Fruit fly (Drosophila melanogaster) whole organism, prepupa: ENCODE measurements around the gene Crys.

Experiments used
- Blimp-1 ChIP-seq: fragments of 200-800 bp; sonication (Bioruptor generic); optimal IDR thresholded peaks from 3 replicates; lab custom pipeline; 2017; ENCODE audit warnings: missing biosample characterization, missing genetic modification characterization, mild to moderate bottlenecking, moderate library complexity, missing genetic modification reagents
- CG10631 ChIP-seq: fragments of 200-800 bp; sonication (Bioruptor generic); optimal IDR thresholded peaks from 2 replicates; lab custom pipeline; 2016; ENCODE audit warnings: missing biosample characterization, missing genetic modification characterization
- CG11294 ChIP-seq: fragments of 200-800 bp; sonication (Bioruptor generic); IDR thresholded peaks from 2 replicates; pipeline ENCODE4 v1.3.6; 2022; ENCODE audit warnings: missing biosample characterization, missing genetic modification characterization
- CG15336 ChIP-seq: fragments of 200-800 bp; sonication (Bioruptor generic); IDR thresholded peaks from 2 replicates; pipeline ENCODE4 v1.3.6; 2022; ENCODE audit warnings: missing biosample characterization, missing genetic modification characterization
- CG16779 ChIP-seq: fragments of 200-800 bp; sonication (Bioruptor generic); optimal IDR thresholded peaks from 3 replicates; lab custom pipeline; 2017; ENCODE audit warnings: missing biosample characterization, mild to moderate bottlenecking, missing genetic modification characterization
- CG3032 ChIP-seq: fragments of 200-800 bp; optimal IDR thresholded peaks from 2 replicates; lab custom pipeline; 2019; ENCODE audit warnings: missing biosample characterization, mild to moderate bottlenecking, missing genetic modification characterization, moderate library complexity
- CG31627 ChIP-seq: fragments of 200-800 bp; sonication (Bioruptor generic); optimal IDR thresholded peaks from 3 replicates; lab custom pipeline; 2016; ENCODE audit warnings: missing biosample characterization, missing genetic modification characterization
- CG32006 ChIP-seq: fragments of 200-800 bp; sonication (Bioruptor generic); optimal IDR thresholded peaks from 3 replicates; lab custom pipeline; 2017; ENCODE audit warnings: missing biosample characterization, mild to moderate bottlenecking, missing genetic modification characterization
- CG6276 ChIP-seq: fragments of 200-800 bp; sonication (Bioruptor generic); optimal IDR thresholded peaks from 2 replicates; lab custom pipeline; 2017; ENCODE audit warnings: missing biosample characterization, mild to moderate bottlenecking, missing genetic modification characterization
- CG6808 ChIP-seq: fragments of 200-800 bp; sonication (Bioruptor generic); optimal IDR thresholded peaks from 3 replicates; lab custom pipeline; 2017; ENCODE audit warnings: missing biosample characterization, missing genetic modification characterization, mild to moderate bottlenecking, moderate library complexity, missing genetic modification reagents
- CG6854 ChIP-seq: fragments of 200-800 bp; sonication (Bioruptor generic); optimal IDR thresholded peaks from 2 replicates; lab custom pipeline; 2017; ENCODE audit warnings: missing biosample characterization, mild to moderate bottlenecking, missing genetic modification characterization
- CG7368 ChIP-seq: fragments of 200-800 bp; sonication (Bioruptor generic); optimal IDR thresholded peaks from 3 replicates; lab custom pipeline; 2016; ENCODE audit warnings: missing biosample characterization, missing genetic modification characterization
- CG8119 ChIP-seq: fragments of 200-800 bp; sonication (Bioruptor generic); IDR thresholded peaks from 3 replicates; pipeline ENCODE4 v1.3.6; 2022; ENCODE audit warnings: missing biosample characterization, missing genetic modification characterization
- Eip78C ChIP-seq: fragments of 200-800 bp; sonication (Bioruptor generic); peaks from one replicate; lab custom pipeline; 2016; ENCODE audit warnings: missing biosample characterization, missing genetic modification characterization
- Ets21C ChIP-seq: fragments of 200-800 bp; sonication (Bioruptor generic); optimal IDR thresholded peaks from 3 replicates; lab custom pipeline; 2016; ENCODE audit warnings: missing biosample characterization, missing genetic modification characterization
- Ets96B ChIP-seq: fragments of 200-800 bp; optimal IDR thresholded peaks from 2 replicates; lab custom pipeline; 2019; ENCODE audit warnings: missing biosample characterization, mild to moderate bottlenecking, missing genetic modification characterization, moderate library complexity
- Hr38 ChIP-seq: sonication (Bioruptor generic); optimal IDR thresholded peaks from 2 replicates; lab custom pipeline; 2016; ENCODE audit warnings: missing biosample characterization, missing genetic modification characterization
- Hr39 ChIP-seq: fragments of 200-800 bp; sonication (Bioruptor generic); optimal IDR thresholded peaks from 2 replicates; lab custom pipeline; 2016; ENCODE audit warnings: missing biosample characterization, missing genetic modification characterization
- Hr4 ChIP-seq: fragments of 200-800 bp; sonication (Bioruptor generic); optimal IDR thresholded peaks from 3 replicates; lab custom pipeline; 2016; ENCODE audit warnings: missing biosample characterization, missing genetic modification characterization
- Lpt ChIP-seq: fragments of 200-800 bp; sonication (Bioruptor generic); optimal IDR thresholded peaks from 3 replicates; lab custom pipeline; 2016; ENCODE audit warnings: missing biosample characterization, missing genetic modification characterization
- OdsH ChIP-seq: fragments of 200-800 bp; sonication (Bioruptor generic); optimal IDR thresholded peaks from 3 replicates; lab custom pipeline; 2016; ENCODE audit warnings: missing biosample characterization, missing genetic modification characterization
- Smox ChIP-seq: fragments of 200-800 bp; sonication (Bioruptor generic); optimal IDR thresholded peaks from 3 replicates; lab custom pipeline; 2016; ENCODE audit warnings: missing biosample characterization, missing genetic modification characterization
- Sox14 ChIP-seq: fragments of 200-800 bp; sonication (Bioruptor generic); optimal IDR thresholded peaks from 3 replicates; lab custom pipeline; 2016; ENCODE audit warnings: missing biosample characterization, missing genetic modification characterization
- cyc ChIP-seq: fragments of 200-800 bp; sonication (Bioruptor generic); optimal IDR thresholded peaks from 3 replicates; lab custom pipeline; 2016; ENCODE audit warnings: missing biosample characterization, missing genetic modification characterization
- dac ChIP-seq: fragments of 200-800 bp; sonication (Bioruptor generic); optimal IDR thresholded peaks from 2 replicates; lab custom pipeline; 2017; ENCODE audit warnings: missing biosample characterization, mild to moderate bottlenecking, missing genetic modification characterization
- dsx ChIP-seq: fragments of 200-800 bp; optimal IDR thresholded peaks from 3 replicates; lab custom pipeline; 2019; ENCODE audit warnings: missing biosample characterization, mild to moderate bottlenecking, missing genetic modification characterization, moderate library complexity; ENCODE audit not compliant: poor library complexity, severe bottlenecking
- eg ChIP-seq: fragments of 200-800 bp; sonication (Bioruptor generic); IDR thresholded peaks from 3 replicates; pipeline ENCODE4 v1.3.6; 2022; ENCODE audit warnings: missing biosample characterization, missing genetic modification characterization
- fd59A ChIP-seq: fragments of 200-800 bp; sonication (Bioruptor generic); optimal IDR thresholded peaks from 2 replicates; lab custom pipeline; 2017; ENCODE audit warnings: missing biosample characterization, mild to moderate bottlenecking, missing genetic modification characterization, missing genetic modification reagents
- fd85E ChIP-seq: fragments of 200-800 bp; sonication (Bioruptor generic); optimal IDR thresholded peaks from 3 replicates; lab custom pipeline; 2016; ENCODE audit warnings: missing biosample characterization, missing genetic modification characterization
- fkh ChIP-seq: fragments of 200-800 bp; sonication (Bioruptor generic); optimal IDR thresholded peaks from 3 replicates; lab custom pipeline; 2017; ENCODE audit warnings: missing biosample characterization, mild to moderate bottlenecking, missing genetic modification characterization, moderate library complexity
- salr ChIP-seq, 2 experiments: fragments of 200-800 bp; sonication (Bioruptor generic); optimal IDR thresholded peaks; 3 replicates each; lab custom pipeline; 2016 to 2018; ENCODE audit warnings: missing biosample characterization in 2 of 2, missing genetic modification characterization in 2 of 2, mild to moderate bottlenecking in 1 of 2
- spab ChIP-seq: fragments of 200-800 bp; sonication (Bioruptor generic); optimal IDR thresholded peaks from 2 replicates; lab custom pipeline; 2017; ENCODE audit warnings: missing biosample characterization, mild to moderate bottlenecking, missing genetic modification characterization, missing genetic modification reagents
- topi ChIP-seq: fragments of 200-800 bp; sonication (Bioruptor generic); optimal IDR thresholded peaks from 3 replicates; lab custom pipeline; 2016; ENCODE audit warnings: missing biosample characterization, missing genetic modification characterization

The Crys gene

dm6 chr2L:11949917-11950316, 6.0 kb downstream of the Crys start (continued):
- peak; percentile 21 for TF ChIP-seq Smox (GFP tag; lab: Kevin White, UChicago)
- peak; percentile 88 for TF ChIP-seq CG11294 (GFP tag; lab: Robert Waterston, UW)
- TF ChIP-seq CG6854 (GFP tag; lab: Kevin White, UChicago): no peak
- TF ChIP-seq fd59A (GFP tag; lab: Kevin White, UChicago): peak; percentile 65
- peak; percentile 49 for TF ChIP-seq CG3032 (tag; lab: Kevin White, UChicago)
- peak; percentile 75 for TF ChIP-seq Sox14 (GFP tag; lab: Kevin White, UChicago)
- TF ChIP-seq topi: peak; percentile 25
- peak; percentile 80 for TF ChIP-seq CG6276 (GFP tag; lab: Kevin White, UChicago)
- peak; percentile 66 for TF ChIP-seq Hr38
- TF ChIP-seq Blimp-1 (GFP tag; lab: Kevin White, UChicago): no peak
- peak; percentile 94 for TF ChIP-seq CG32006 (GFP tag; lab: Kevin White, UChicago)
- peak; percentile 56 for TF ChIP-seq CG31627

DNA sequence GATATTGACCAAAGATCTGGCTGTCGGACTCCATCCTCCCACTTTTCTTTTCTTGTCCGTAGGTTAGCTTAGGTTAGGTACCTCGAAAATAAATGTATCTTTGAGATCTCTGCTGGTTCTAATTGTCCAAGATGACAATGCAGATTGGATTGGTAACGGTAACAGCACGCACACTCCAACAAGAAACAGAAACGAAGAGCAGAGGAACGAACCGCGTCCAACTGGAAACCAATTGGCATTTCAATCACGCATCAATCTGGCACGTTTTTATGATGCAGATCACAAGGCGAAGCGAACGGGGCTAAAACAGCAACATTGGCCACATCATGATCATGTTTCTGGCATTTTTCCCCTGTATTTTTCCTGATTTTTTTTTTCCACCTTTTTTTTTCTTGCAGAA, 11.9 kb downstream of the Crys start:
- TF ChIP-seq CG6276 (GFP tag; lab: Kevin White, UChicago) (no peak), CG6808 (GFP tag; lab: Kevin White, UChicago) (no peak), dsx (GFP tag; lab: Kevin White, UChicago) (no peak), OdsH (GFP tag; lab: Kevin White, UChicago) (no peak), Blimp-1 (GFP tag; lab: Kevin White, UChicago) (no peak), CG32006 (GFP tag; lab: Kevin White, UChicago) (no peak), CG6854 (GFP tag; lab: Kevin White, UChicago) (no peak), eg (GFP tag; lab: Robert Waterston, UW) (no peak), spab (no peak), Ets96B (tag; lab: Kevin White, UChicago) (no peak), fd85E (GFP tag; lab: Kevin White, UChicago) (no peak), cyc (no peak), CG31627 (no peak), Sox14 (GFP tag; lab: Kevin White, UChicago) (no peak), salr (GFP tag; optimal IDR thresholded peaks at IDR 0.05; lab: Kevin White, UChicago) (no peak), Hr39 (GFP tag; lab: Kevin White, UChicago) (no peak), Lpt (no peak), CG7368 (GFP tag; lab: Kevin White, UChicago) (no peak), CG16779 (no peak)

- TF ChIP-seq CG16779: no peak
- peak; percentile 69 for TF ChIP-seq Eip78C
- TF ChIP-seq Ets96B (tag; lab: Kevin White, UChicago): peak; percentile 11
- no peak for TF ChIP-seq CG15336 (GFP tag; lab: Robert Waterston, UW)
- TF ChIP-seq Hr4: peak; percentile 5
- no peak for TF ChIP-seq Ets21C (GFP tag; lab: Kevin White, UChicago)
- TF ChIP-seq CG32006 (GFP tag; lab: Kevin White, UChicago): peak; percentile 51
- peak; percentile 13 for TF ChIP-seq CG10631 (GFP tag; lab: Kevin White, UChicago)
- no peak for TF ChIP-seq Lpt
- TF ChIP-seq CG3032 (tag; lab: Kevin White, UChicago): peak; percentile 6
Observed at dm6 chr2L:11958729-11959128, 14.8 kb downstream of the Crys start.

DNA sequence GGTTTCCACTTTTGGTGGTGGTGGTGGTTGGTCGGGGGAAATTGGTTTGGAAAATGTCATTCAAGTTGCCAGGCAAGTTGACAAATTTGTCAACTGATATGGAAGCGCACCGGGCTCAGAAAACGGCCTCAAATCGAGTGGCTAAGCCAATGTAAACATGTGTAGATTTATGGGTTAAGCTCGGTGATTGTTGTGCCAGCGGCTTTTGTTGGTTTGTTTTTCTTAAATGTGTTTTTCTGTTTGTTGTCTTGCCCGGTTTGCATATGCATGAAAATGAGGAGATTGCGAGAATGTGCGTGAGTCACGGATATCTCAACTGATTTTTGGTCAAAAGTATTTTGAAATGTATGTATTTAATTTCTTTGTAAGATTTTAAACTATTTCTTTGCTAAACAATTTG, 17.0 kb downstream of the Crys start:
- TF ChIP-seq CG8119 (GFP tag; lab: Robert Waterston, UW) (no peak), dac (GFP tag; lab: Kevin White, UChicago) (no peak), fkh (peak; percentile 68)
